Worm (Caenorhabditis elegans): ENCODE data around the gene nlp-80.
A peak's percentile ranks its signal among the peaks of the same experiment; 100 is the strongest.

nlp-80 gene

DNA sequence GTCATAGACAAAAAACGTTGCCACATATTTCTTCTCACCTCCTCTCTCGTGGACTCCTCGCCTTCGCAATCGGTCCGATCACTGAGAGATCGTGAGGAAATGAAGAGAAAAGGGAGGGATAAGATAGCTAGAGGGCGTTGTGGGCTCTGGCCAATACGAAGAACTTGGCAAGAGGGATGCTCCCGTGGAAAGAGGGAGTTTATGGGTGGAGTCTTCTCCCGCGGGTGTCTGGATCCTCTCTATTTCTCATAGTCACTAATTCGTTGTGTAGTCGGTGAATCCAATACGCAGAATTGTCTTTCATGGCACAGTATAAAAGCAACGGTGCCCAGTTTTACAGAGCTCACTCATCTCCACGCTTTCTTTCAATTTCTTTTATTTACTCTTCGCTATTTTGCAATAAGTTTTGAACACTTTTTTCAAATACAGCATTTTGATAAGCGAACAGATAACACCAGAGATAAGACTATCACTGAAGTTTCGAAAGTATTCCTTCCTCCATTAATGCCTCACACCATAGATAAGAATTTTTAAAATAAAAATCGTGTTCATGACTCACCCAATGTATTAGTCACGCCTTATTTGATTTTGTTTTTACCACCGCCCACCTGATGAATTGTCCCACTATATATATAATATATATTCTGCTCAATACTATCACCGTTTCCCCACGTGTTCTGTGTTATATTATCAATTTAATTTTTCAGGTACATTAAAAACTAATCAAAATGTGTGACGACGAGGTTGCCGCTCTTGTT, 15.1 kb upstream of the nlp-80 start, which contains the start of gene act-1:
TSS of gene act-1 (plus strand) at position 708 of the 758 bp plus-strand sequence.
- TF ChIP-seq hlh-6 (tag; optimal IDR thresholded peaks at IDR 0.05): no peak
- TF ChIP-seq rnt-1 (tag; optimal IDR thresholded peaks at IDR 0.05): peak; percentile 47
- TF ChIP-seq tbx-2 (tag; optimal IDR thresholded peaks at IDR 0.05): peak; percentile 5
- no peak for TF ChIP-seq zip-5 (tag; optimal IDR thresholded peaks at IDR 0.05)
- no peak for TF ChIP-seq pha-4 (tag; optimal IDR thresholded peaks at IDR 0.05)
- TF ChIP-seq ceh-9 (tag; optimal IDR thresholded peaks at IDR 0.05): no peak
- no peak for TF ChIP-seq ceh-30 (tag; optimal IDR thresholded peaks at IDR 0.05)
- no peak for TF ChIP-seq dmd-4 (tag; optimal IDR thresholded peaks at IDR 0.05; ENCODE audit: borderline replicate concordance)
- TF ChIP-seq unc-86 (tag; optimal IDR thresholded peaks at IDR 0.05): no peak
- no peak for TF ChIP-seq mec-3 (tag; optimal IDR thresholded peaks at IDR 0.05; ENCODE audit: borderline replicate concordance)
- no peak for TF ChIP-seq ceh-6 (GFP tag; optimal IDR thresholded peaks at IDR 0.05)
- TF ChIP-seq hlh-8 (tag; optimal IDR thresholded peaks at IDR 0.05): no peak
- TF ChIP-seq fkh-10 (GFP tag; optimal IDR thresholded peaks at IDR 0.05): no peak
- TF ChIP-seq fax-1 (tag; optimal IDR thresholded peaks at IDR 0.05): no peak
- TF ChIP-seq lin-11 (tag; optimal IDR thresholded peaks at IDR 0.05): no peak
- no peak for TF ChIP-seq ahr-1 (tag; optimal IDR thresholded peaks at IDR 0.05)
- no peak for TF ChIP-seq hlh-30 (tag; optimal IDR thresholded peaks at IDR 0.05; ENCODE audit: insufficient read depth)
- TF ChIP-seq ceh-48 (tag; optimal IDR thresholded peaks at IDR 0.05): no peak
- TF ChIP-seq fkh-6 (tag; optimal IDR thresholded peaks at IDR 0.05): peak; percentile 14
- no peak for TF ChIP-seq C08G9.2 (tag; optimal IDR thresholded peaks at IDR 0.05)
- TF ChIP-seq odd-2 (tag; optimal IDR thresholded peaks at IDR 0.05): no peak
- no peak for TF ChIP-seq ceh-45 (GFP tag; IDR thresholded peaks at IDR 0.05)
- peak; percentile 84 for TF ChIP-seq ceh-18 (tag; optimal IDR thresholded peaks at IDR 0.05)
- TF ChIP-seq pha-2 (tag; optimal IDR thresholded peaks at IDR 0.05): no peak
- no peak for TF ChIP-seq K02D7.2 (tag; optimal IDR thresholded peaks at IDR 0.05)
- no peak for TF ChIP-seq ztf-16 (tag; optimal IDR thresholded peaks at IDR 0.05)
- no peak for TF ChIP-seq pax-1 (tag; optimal IDR thresholded peaks at IDR 0.05)
- no peak for TF ChIP-seq che-1 (tag; optimal IDR thresholded peaks at IDR 0.05)
- TF ChIP-seq syd-9 (tag; optimal IDR thresholded peaks at IDR 0.05): peak; percentile 13
- peak; percentile 95 for TF ChIP-seq elt-2 (tag; optimal IDR thresholded peaks at IDR 0.05)
- no peak for TF ChIP-seq npax-4 (tag; optimal IDR thresholded peaks at IDR 0.05)
- TF ChIP-seq ref-2 (tag; optimal IDR thresholded peaks at IDR 0.05): peak; percentile 56
- TF ChIP-seq ceh-34 (tag; optimal IDR thresholded peaks at IDR 0.05): peak; percentile 69
- TF ChIP-seq elt-4 (tag; optimal IDR thresholded peaks at IDR 0.05): no peak
- peak; percentile 55 for TF ChIP-seq ceh-31 (tag; optimal IDR thresholded peaks at IDR 0.05)
- TF ChIP-seq ets-4 (tag; optimal IDR thresholded peaks at IDR 0.05): no peak
- no peak for TF ChIP-seq ama-1 (optimal IDR thresholded peaks at IDR 0.05)
- no peak for TF ChIP-seq F13H6.1 (tag; optimal IDR thresholded peaks at IDR 0.05)
- no peak for TF ChIP-seq K09A11.1 (tag; optimal IDR thresholded peaks at IDR 0.05; ENCODE audit: insufficient read depth)
- TF ChIP-seq ceh-24 (tag; optimal IDR thresholded peaks at IDR 0.05): no peak
- no peak for TF ChIP-seq ceh-14 (tag; optimal IDR thresholded peaks at IDR 0.05)
- TF ChIP-seq lim-6 (tag; optimal IDR thresholded peaks at IDR 0.05): no peak
- no peak for TF ChIP-seq T23F11.4 (GFP tag; optimal IDR thresholded peaks at IDR 0.05)
- no peak for TF ChIP-seq sox-4 (tag; optimal IDR thresholded peaks at IDR 0.05)
- TF ChIP-seq unc-3 (GFP tag; conservative IDR thresholded peaks at IDR 0.05): no peak
- TF ChIP-seq unc-3 (tag; optimal IDR thresholded peaks at IDR 0.05): no peak
- TF ChIP-seq dve-1 (tag; optimal IDR thresholded peaks at IDR 0.05): no peak
- TF ChIP-seq gmeb-2 (tag; optimal IDR thresholded peaks at IDR 0.05): no peak
- no peak for TF ChIP-seq pqm-1 (tag; optimal IDR thresholded peaks at IDR 0.05)
- TF ChIP-seq sdc-2 (tag; optimal IDR thresholded peaks at IDR 0.05): peak; percentile 14
- no peak for TF ChIP-seq ceh-19 (GFP tag; optimal IDR thresholded peaks at IDR 0.05)
- TF ChIP-seq pat-9 (tag; optimal IDR thresholded peaks at IDR 0.05): no peak
- TF ChIP-seq madf-2 (tag; optimal IDR thresholded peaks at IDR 0.05): no peak

All from whole organism, late embryonic.